Worm (Caenorhabditis elegans) whole organism, L3 larva: ENCODE measurements around the gene cgt-1.

Experiments
- ZK546.5 ChIP-seq: sonication (generic microtip); optimal IDR thresholded peaks from 2 replicates; lab custom pipeline; 2017; ENCODE audit warnings: missing biosample characterization, missing genetic modification characterization
- ama-1 ChIP-seq: fragments of 150-350 bp; optimal IDR thresholded peaks from 2 replicates; lab custom pipeline; 2018
- ceh-82 ChIP-seq: fragments of 150-350 bp; optimal IDR thresholded peaks from 2 replicates; lab custom pipeline; 2014; ENCODE audit warnings: missing biosample characterization, missing genetic modification characterization
- daf-12 ChIP-seq: fragments of 150-350 bp; optimal IDR thresholded peaks from 2 replicates; lab custom pipeline; 2014; ENCODE audit warnings: missing biosample characterization, missing genetic modification reagents, missing genetic modification characterization
- fkh-10 ChIP-seq: sonication (generic microtip); optimal IDR thresholded peaks from 2 replicates; lab custom pipeline; 2017; ENCODE audit warnings: missing biosample characterization, missing genetic modification reagents, missing genetic modification characterization
- lin-39 ChIP-seq: fragments of 150-350 bp; optimal IDR thresholded peaks from 2 replicates; lab custom pipeline; 2018; ENCODE audit warnings: missing biosample characterization, missing genetic modification reagents, missing genetic modification characterization
- nhr-12 ChIP-seq: fragments of 150-350 bp; optimal IDR thresholded peaks from 2 replicates; lab custom pipeline; 2014; ENCODE audit warnings: missing biosample characterization, missing genetic modification characterization
- nhr-237 ChIP-seq: fragments of 150-350 bp; optimal IDR thresholded peaks from 2 replicates; lab custom pipeline; 2014; ENCODE audit warnings: missing biosample characterization, missing genetic modification characterization
- nhr-43 ChIP-seq: sonication (generic microtip); optimal IDR thresholded peaks from 2 replicates; lab custom pipeline; 2016; ENCODE audit warnings: mild to moderate bottlenecking, missing genetic modification characterization, missing compliant biosample characterization; ENCODE audit not compliant: poor library complexity, severe bottlenecking
- nhr-76 ChIP-seq: fragments of 150-350 bp; sonication (generic microtip); optimal IDR thresholded peaks from 5 replicates; lab custom pipeline; 2014; ENCODE audit warnings: missing biosample characterization, missing genetic modification characterization
- nhr-77 ChIP-seq: fragments of 150-350 bp; optimal IDR thresholded peaks from 2 replicates; lab custom pipeline; 2014; ENCODE audit warnings: missing biosample characterization, missing genetic modification characterization
- pqm-1 ChIP-seq: fragments of 150-350 bp; optimal IDR thresholded peaks from 2 replicates; lab custom pipeline; 2017; ENCODE audit warnings: missing biosample characterization, missing genetic modification characterization, inconsistent platforms
- skn-1 ChIP-seq: fragments of 150-350 bp; optimal IDR thresholded peaks from 2 replicates; lab custom pipeline; 2014; ENCODE audit warnings: missing biosample characterization, missing genetic modification characterization

ce11 chrV:15863042-15863441, 25.6 kb downstream of the cgt-1 start, which contains the start of gene srh-299:
- TF ChIP-seq nhr-77, result no peak
- TF ChIP-seq nhr-76 (tag; lab: Kevin White, UChicago), result no peak
- no peak for TF ChIP-seq nhr-237 (tag; lab: Kevin White, UChicago)
- TF ChIP-seq daf-12 (tag; lab: Kevin White, UChicago), result no peak
- TF ChIP-seq ama-1 (lab: Kevin White, UChicago), result no peak
- no peak for TF ChIP-seq pqm-1 (tag; lab: Kevin White, UChicago)
- TF ChIP-seq ZK546.5 (tag; lab: Kevin White, UChicago), result no peak
- TF ChIP-seq fkh-10, result no peak
- TF ChIP-seq skn-1, result no peak
- no peak for TF ChIP-seq lin-39
- no peak for TF ChIP-seq nhr-43 (tag; lab: Kevin White, UChicago)
- TF ChIP-seq nhr-12 (tag; lab: Kevin White, UChicago), result no peak
- no peak for TF ChIP-seq ceh-82 (tag; lab: Kevin White, UChicago)
